Worm (Caenorhabditis elegans): ENCODE measurements around the gene chc-1.

The chc-1 gene

DNA sequence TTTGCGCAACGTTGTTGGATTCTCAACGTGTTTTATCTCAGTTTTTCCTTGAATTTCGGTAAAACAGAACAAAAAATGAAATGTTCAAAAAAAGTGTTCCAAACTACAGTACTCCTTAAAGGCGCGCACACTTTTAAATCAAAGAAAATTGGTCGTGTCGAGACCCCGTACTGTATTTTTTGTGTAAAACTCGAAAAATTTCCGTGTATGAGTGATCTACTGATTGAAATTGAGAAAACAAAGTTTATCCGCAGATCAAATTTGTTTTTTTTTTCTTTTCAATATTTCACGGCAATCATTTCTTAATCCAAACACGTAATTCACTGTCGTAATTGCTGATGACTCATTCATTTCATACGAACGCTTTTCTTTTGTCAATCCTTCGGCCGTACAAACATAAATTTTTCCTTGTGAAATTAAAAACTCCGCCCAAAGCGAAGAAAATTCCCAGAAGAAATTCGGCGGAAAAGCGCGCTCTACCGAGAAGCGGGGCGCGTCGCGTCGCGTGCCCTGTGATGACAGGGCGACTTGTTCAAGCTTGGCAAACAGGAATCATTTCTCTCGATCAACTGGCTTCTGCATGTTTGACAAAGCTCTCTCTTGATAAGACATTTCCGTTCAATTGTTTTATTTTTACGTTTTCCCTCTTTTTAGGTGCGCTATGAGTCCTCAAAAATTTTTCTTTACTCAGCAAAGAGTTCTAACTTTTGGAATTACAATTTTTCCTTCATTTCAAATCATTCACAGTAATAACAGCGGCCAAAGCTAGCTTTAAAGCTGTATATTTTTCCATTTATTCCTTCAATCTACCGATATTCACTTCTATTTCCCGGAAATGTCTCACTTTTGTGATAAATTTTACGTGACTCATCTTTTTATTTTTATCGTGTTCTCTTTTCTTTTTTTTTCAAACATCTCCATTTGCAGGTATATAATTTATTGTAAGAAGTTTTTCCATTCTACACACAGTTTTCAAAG, at the start of gene chc-1:
Gene chc-1, plus strand, starts transcription at position 928 of the 978 bp plus-strand sequence.
- no peak for TF ChIP-seq blmp-1 (tag; optimal IDR thresholded peaks at IDR 0.05; ENCODE audit: insufficient read depth)
- no peak for TF ChIP-seq elt-3 (tag; optimal IDR thresholded peaks at IDR 0.05)
- peak; percentile 34 for TF ChIP-seq nhr-129 (tag; optimal IDR thresholded peaks at IDR 0.05)
- TF ChIP-seq zag-1 (tag; optimal IDR thresholded peaks at IDR 0.05): no peak
- TF ChIP-seq sem-4 (tag; optimal IDR thresholded peaks at IDR 0.05): no peak
- no peak for TF ChIP-seq skn-1 (tag; optimal IDR thresholded peaks at IDR 0.05)
- TF ChIP-seq nhr-25 (tag; optimal IDR thresholded peaks at IDR 0.05): no peak
- TF ChIP-seq lin-13 (GFP tag; optimal IDR thresholded peaks at IDR 0.05): no peak
- no peak for TF ChIP-seq sma-9 (GFP tag; optimal IDR thresholded peaks at IDR 0.05)
- no peak for TF ChIP-seq sma-9 (tag; optimal IDR thresholded peaks at IDR 0.05)
- no peak for TF ChIP-seq elt-1 (tag; optimal IDR thresholded peaks at IDR 0.05)
- no peak for TF ChIP-seq alr-1 (tag; optimal IDR thresholded peaks at IDR 0.05)
- no peak for TF ChIP-seq peb-1 (tag; optimal IDR thresholded peaks at IDR 0.05)
- peak; percentile 75 for TF ChIP-seq fos-1 (tag; optimal IDR thresholded peaks at IDR 0.05)
- TF ChIP-seq ztf-1 (GFP tag; conservative IDR thresholded peaks at IDR 0.05): no peak
- no peak for TF ChIP-seq nhr-10 (tag; optimal IDR thresholded peaks at IDR 0.05)
- TF ChIP-seq C34F6.9 (tag; optimal IDR thresholded peaks at IDR 0.05): peak; percentile 50
- TF ChIP-seq F13H6.1 (tag; optimal IDR thresholded peaks at IDR 0.05): no peak
- no peak for TF ChIP-seq sma-3 (GFP tag; optimal IDR thresholded peaks at IDR 0.05)
- TF ChIP-seq unc-55 (GFP tag; optimal IDR thresholded peaks at IDR 0.05): peak; percentile 51
- TF ChIP-seq gmeb-1 (tag; optimal IDR thresholded peaks at IDR 0.05): peak; percentile 25
- no peak for TF ChIP-seq snpc-4 (tag; optimal IDR thresholded peaks at IDR 0.05)
- no peak for TF ChIP-seq nhr-237 (tag; optimal IDR thresholded peaks at IDR 0.05)
- no peak for TF ChIP-seq ceh-82 (tag; optimal IDR thresholded peaks at IDR 0.05)
- TF ChIP-seq ceh-16 (tag; optimal IDR thresholded peaks at IDR 0.05): no peak
- TF ChIP-seq lsy-2 (tag; optimal IDR thresholded peaks at IDR 0.05): peak in 1 of 2 experiments; percentile 31
- peak; percentile 19 for TF ChIP-seq crh-2 (tag; optimal IDR thresholded peaks at IDR 0.05)
- TF ChIP-seq R02D3.7 (tag; optimal IDR thresholded peaks at IDR 0.05): no peak
- no peak for TF ChIP-seq ama-1 (optimal IDR thresholded peaks at IDR 0.05)
- no peak for TF ChIP-seq lin-11 (tag; optimal IDR thresholded peaks at IDR 0.05)
- TF ChIP-seq nhr-6 (tag; optimal IDR thresholded peaks at IDR 0.05): no peak

- TF ChIP-seq F13H6.1 (tag; optimal IDR thresholded peaks at IDR 0.05): peak; percentile 39
- TF ChIP-seq ceh-16 (tag; optimal IDR thresholded peaks at IDR 0.05): no peak
- no peak for TF ChIP-seq mdl-1 (tag; optimal IDR thresholded peaks at IDR 0.05)
- TF ChIP-seq zag-1 (tag; optimal IDR thresholded peaks at IDR 0.05): no peak
- peak in 1 of 2 experiments; percentile 20 for TF ChIP-seq lsy-2 (tag; optimal IDR thresholded peaks at IDR 0.05)
- peak; percentile 20 for TF ChIP-seq sma-9 (GFP tag; optimal IDR thresholded peaks at IDR 0.05)
- no peak for TF ChIP-seq sma-9 (tag; optimal IDR thresholded peaks at IDR 0.05)
- TF ChIP-seq nhr-6 (tag; optimal IDR thresholded peaks at IDR 0.05): no peak
- TF ChIP-seq mbf-1 (tag; optimal IDR thresholded peaks at IDR 0.05): no peak
- TF ChIP-seq sem-4 (tag; optimal IDR thresholded peaks at IDR 0.05): no peak
- TF ChIP-seq sma-3 (GFP tag; optimal IDR thresholded peaks at IDR 0.05): no peak
- TF ChIP-seq unc-39 (tag; optimal IDR thresholded peaks at IDR 0.05): no peak
These were observed 48.6 kb upstream of the chc-1 start for ce11 chrIII:10154993-10155392.

DNA sequence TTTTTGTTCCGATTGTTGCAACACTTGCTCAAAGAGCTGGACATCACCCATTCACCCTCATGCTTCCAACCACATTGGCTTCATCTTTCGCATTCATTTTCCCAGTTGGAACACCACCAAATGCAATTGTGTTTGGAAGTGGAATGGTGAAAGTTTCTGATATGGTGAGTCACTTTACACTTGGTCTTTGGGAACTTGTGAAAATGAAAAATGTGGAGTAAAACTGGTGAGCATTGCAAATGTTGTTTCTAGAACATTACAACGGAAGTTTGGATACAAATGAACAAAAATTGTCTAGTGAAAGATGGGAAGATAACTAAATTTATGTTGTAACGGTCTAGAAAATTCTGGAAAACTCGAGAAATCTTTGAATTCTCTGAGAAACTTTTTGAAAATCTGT, 47.4 kb upstream of the chc-1 start:
- no peak for TF ChIP-seq sma-9 (GFP tag; optimal IDR thresholded peaks at IDR 0.05)
- TF ChIP-seq sma-9 (tag; optimal IDR thresholded peaks at IDR 0.05): no peak
- no peak for TF ChIP-seq nhr-10 (tag; optimal IDR thresholded peaks at IDR 0.05)
- no peak for TF ChIP-seq unc-39 (tag; optimal IDR thresholded peaks at IDR 0.05)
- TF ChIP-seq nhr-6 (tag; optimal IDR thresholded peaks at IDR 0.05): no peak
- TF ChIP-seq lin-39 (tag; optimal IDR thresholded peaks at IDR 0.05): no peak
- TF ChIP-seq nhr-23 (tag; optimal IDR thresholded peaks at IDR 0.05): no peak
- TF ChIP-seq C34F6.9 (tag; optimal IDR thresholded peaks at IDR 0.05): no peak
- no peak for TF ChIP-seq egl-27 (tag; optimal IDR thresholded peaks at IDR 0.05)
- no peak for TF ChIP-seq ztf-1 (GFP tag; conservative IDR thresholded peaks at IDR 0.05)
- TF ChIP-seq crh-2 (tag; optimal IDR thresholded peaks at IDR 0.05): no peak
- TF ChIP-seq mdl-1 (tag; optimal IDR thresholded peaks at IDR 0.05): no peak
- TF ChIP-seq nhr-129 (tag; optimal IDR thresholded peaks at IDR 0.05): no peak
- TF ChIP-seq ZK546.5 (tag; optimal IDR thresholded peaks at IDR 0.05): no peak
- TF ChIP-seq ztf-4 (tag; optimal IDR thresholded peaks at IDR 0.05): no peak
- no peak for TF ChIP-seq mab-5 (tag; optimal IDR thresholded peaks at IDR 0.05)
- no peak for TF ChIP-seq unc-55 (GFP tag; optimal IDR thresholded peaks at IDR 0.05)
- no peak for TF ChIP-seq sem-4 (tag; optimal IDR thresholded peaks at IDR 0.05)
- TF ChIP-seq elt-3 (tag; optimal IDR thresholded peaks at IDR 0.05): no peak
- TF ChIP-seq ama-1 (optimal IDR thresholded peaks at IDR 0.05): no peak
